Worm (Caenorhabditis elegans): ENCODE results near the gene F53F1.4.

DNA sequence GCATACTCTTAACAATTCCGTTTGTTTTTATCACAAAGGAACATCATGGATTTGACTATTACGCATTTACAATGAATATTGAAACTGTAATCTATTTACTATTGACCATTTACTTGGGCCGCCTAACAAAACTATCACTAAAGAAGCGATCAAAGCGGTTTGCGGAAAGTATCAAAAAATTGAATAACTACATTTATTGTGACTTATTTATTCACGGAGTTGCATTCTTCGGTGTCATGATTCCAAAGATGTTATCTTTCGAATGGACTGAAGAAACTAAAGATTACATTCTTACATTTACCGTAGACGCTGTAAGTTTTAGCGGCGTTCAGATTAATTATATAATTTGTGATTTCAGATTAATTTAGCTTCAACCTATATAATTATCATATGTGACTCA is 46.6 kb upstream of the F53F1.4 start:
- TF ChIP-seq snpc-4 (tag; optimal IDR thresholded peaks at IDR 0.05): no peak
- no peak for TF ChIP-seq nhr-10 (tag; optimal IDR thresholded peaks at IDR 0.05)
